Worm (Caenorhabditis elegans) whole organism, L1 larva: ENCODE measurements around the gene dss-1.

ENCODE experiments used
- C04F5.9 ChIP-seq: sonication (generic microtip); optimal IDR thresholded peaks from 2 replicates; lab custom pipeline; 2016; ENCODE audit warnings: missing genetic modification characterization, missing compliant biosample characterization
- C16A3.4 ChIP-seq: fragments of 150-350 bp; optimal IDR thresholded peaks from 2 replicates; lab custom pipeline; 2014; ENCODE audit warnings: missing biosample characterization, missing genetic modification characterization
- F16B12.6 ChIP-seq: fragments of 150-350 bp; optimal IDR thresholded peaks from 2 replicates; lab custom pipeline; 2014; ENCODE audit warnings: missing biosample characterization, missing genetic modification characterization
- aha-1 ChIP-seq: fragments of 150-350 bp; optimal IDR thresholded peaks from 2 replicates; lab custom pipeline; 2014; ENCODE audit warnings: missing biosample characterization, missing genetic modification characterization
- ama-1 ChIP-seq: fragments of 150-350 bp; optimal IDR thresholded peaks from 2 replicates; lab custom pipeline; 2014
- blmp-1 ChIP-seq: fragments of 150-350 bp; optimal IDR thresholded peaks from 2 replicates; lab custom pipeline; 2014; ENCODE audit warnings: missing biosample characterization, missing genetic modification characterization
- ceh-8 ChIP-seq: fragments of 200-800 bp; sonication (Bioruptor generic); optimal IDR thresholded peaks from 2 replicates; lab custom pipeline; 2018; ENCODE audit warnings: mild to moderate bottlenecking, missing genetic modification characterization, moderate library complexity, missing compliant biosample characterization
- ceh-82 ChIP-seq, 3 experiments: fragments of 150-350 bp in 1 of 3; sonication (generic microtip) in 2 of 3; optimal IDR thresholded peaks; 2 replicates each; lab custom pipeline; 2014 to 2017; ENCODE audit warnings: missing biosample characterization in 3 of 3, missing genetic modification characterization in 3 of 3
- ceh-88 ChIP-seq: fragments of 200-800 bp; sonication (Bioruptor generic); IDR thresholded peaks from 2 replicates; pipeline ENCODE4 v1.3.6; 2022; ENCODE audit warnings: missing genetic modification characterization, missing compliant biosample characterization
- ceh-90 ChIP-seq: sonication (generic microtip); optimal IDR thresholded peaks from 2 replicates; lab custom pipeline; 2016; ENCODE audit warnings: missing genetic modification characterization, missing compliant biosample characterization
- dsc-1 ChIP-seq: sonication (generic microtip); optimal IDR thresholded peaks from 2 replicates; lab custom pipeline; 2016; ENCODE audit warnings: mild to moderate bottlenecking, missing genetic modification characterization, missing compliant biosample characterization
- efl-1 ChIP-seq, 4 experiments: fragments of 150-350 bp; optimal IDR thresholded peaks in 3 of 4; peaks in 1 of 4; 1 replicate in 1 of 4; 2 replicates in 3 of 4; lab custom pipeline; 2014; ENCODE audit warnings: missing biosample characterization in 2 of 4, missing genetic modification characterization in 2 of 4, missing genetic modification reagents in 2 of 4
- efl-3 ChIP-seq: fragments of 200-800 bp; sonication (Bioruptor generic); optimal IDR thresholded peaks from 2 replicates; lab custom pipeline; 2018; ENCODE audit warnings: mild to moderate bottlenecking, missing genetic modification characterization, missing compliant biosample characterization
- egl-27 ChIP-seq, 2 experiments: fragments of 150-350 bp in 1 of 2; sonication (generic microtip); optimal IDR thresholded peaks; 3 replicates each; lab custom pipeline; 2017 to 2018; ENCODE audit warnings: missing biosample characterization in 2 of 2, missing genetic modification characterization in 2 of 2, missing genetic modification reagents in 2 of 2
- ets-5 ChIP-seq: fragments of 200-800 bp; sonication (Bioruptor generic); IDR thresholded peaks from 2 replicates; pipeline ENCODE4 v1.3.6; 2022; ENCODE audit warnings: missing genetic modification characterization, missing compliant biosample characterization
- fkh-10 ChIP-seq: sonication (generic microtip); optimal IDR thresholded peaks from 2 replicates; lab custom pipeline; 2017; ENCODE audit warnings: missing biosample characterization, missing genetic modification reagents, missing genetic modification characterization
- fkh-4 ChIP-seq: sonication (generic microtip); optimal IDR thresholded peaks from 2 replicates; lab custom pipeline; 2016; ENCODE audit warnings: missing compliant biosample characterization, missing genetic modification characterization, borderline replicate concordance
- grh-1 ChIP-seq: fragments of 200-800 bp; sonication (Bioruptor generic); IDR thresholded peaks from 2 replicates; pipeline ENCODE4 v1.3.6; 2022; ENCODE audit warnings: missing genetic modification reagents, missing genetic modification characterization, missing compliant biosample characterization
- hlh-17 ChIP-seq: fragments of 200-800 bp; sonication (Bioruptor generic); optimal IDR thresholded peaks from 2 replicates; lab custom pipeline; 2018; ENCODE audit warnings: missing genetic modification characterization, mild to moderate bottlenecking, missing compliant biosample characterization, moderate library complexity, borderline replicate concordance
- hlh-4 ChIP-seq: sonication (generic microtip); optimal IDR thresholded peaks from 2 replicates; lab custom pipeline; 2016; ENCODE audit warnings: mild to moderate bottlenecking, missing genetic modification characterization, missing compliant biosample characterization
- irx-1 ChIP-seq: sonication (generic microtip); optimal IDR thresholded peaks from 2 replicates; lab custom pipeline; 2016; ENCODE audit warnings: missing genetic modification characterization, missing compliant biosample characterization
- jun-1 ChIP-seq: fragments of 150-350 bp; optimal IDR thresholded peaks from 2 replicates; lab custom pipeline; 2014; ENCODE audit warnings: missing biosample characterization, missing genetic modification reagents, missing genetic modification characterization
- lin-13 ChIP-seq: fragments of 150-350 bp; optimal IDR thresholded peaks from 2 replicates; lab custom pipeline; 2014; ENCODE audit warnings: missing biosample characterization, missing genetic modification reagents, missing genetic modification characterization
- lin-15B ChIP-seq: fragments of 150-350 bp; sonication (generic microtip); optimal IDR thresholded peaks from 3 replicates; lab custom pipeline; 2014; ENCODE audit warnings: missing biosample characterization, missing genetic modification characterization
- lin-35 ChIP-seq, 2 experiments: fragments of 150-350 bp; optimal IDR thresholded peaks; 2 replicates each; lab custom pipeline; 2014; ENCODE audit warnings: missing biosample characterization in 2 of 2, missing genetic modification characterization in 2 of 2, missing genetic modification reagents in 2 of 2
- lir-3 ChIP-seq: sonication (generic microtip); optimal IDR thresholded peaks from 2 replicates; lab custom pipeline; 2016; ENCODE audit warnings: mild to moderate bottlenecking, missing genetic modification characterization, moderate library complexity, missing compliant biosample characterization; ENCODE audit not compliant: poor library complexity
- lsy-2 ChIP-seq, 2 experiments: fragments of 150-350 bp; optimal IDR thresholded peaks; 2 replicates each; lab custom pipeline; 2014; ENCODE audit warnings: missing biosample characterization in 2 of 2, missing genetic modification characterization in 2 of 2
- mef-2 ChIP-seq: fragments of 150-350 bp; optimal IDR thresholded peaks from 2 replicates; lab custom pipeline; 2014; ENCODE audit warnings: missing biosample characterization, missing genetic modification characterization
- mep-1 ChIP-seq: fragments of 150-350 bp; optimal IDR thresholded peaks from 2 replicates; lab custom pipeline; 2014; ENCODE audit warnings: missing biosample characterization, missing genetic modification characterization
- nhr-20 ChIP-seq: sonication (generic microtip); optimal IDR thresholded peaks from 2 replicates; lab custom pipeline; 2016; ENCODE audit warnings: mild to moderate bottlenecking, missing genetic modification characterization, missing compliant biosample characterization
- nhr-47 ChIP-seq: sonication (generic microtip); optimal IDR thresholded peaks from 2 replicates; lab custom pipeline; 2016; ENCODE audit warnings: mild to moderate bottlenecking, missing genetic modification characterization, moderate library complexity, missing compliant biosample characterization
- nhr-71 ChIP-seq: sonication (generic microtip); optimal IDR thresholded peaks from 2 replicates; lab custom pipeline; 2016; ENCODE audit warnings: mild to moderate bottlenecking, missing genetic modification characterization, moderate library complexity, missing compliant biosample characterization
- nhr-77 ChIP-seq: fragments of 150-350 bp; optimal IDR thresholded peaks from 2 replicates; lab custom pipeline; 2014; ENCODE audit warnings: missing biosample characterization, missing genetic modification characterization
- nhr-84 ChIP-seq: sonication (generic microtip); optimal IDR thresholded peaks from 2 replicates; lab custom pipeline; 2017; ENCODE audit warnings: missing biosample characterization, missing genetic modification characterization
- nhr-85 ChIP-seq: sonication (generic microtip); peaks from one replicate; lab custom pipeline; 2016; ENCODE audit warnings: missing genetic modification characterization, inconsistent platforms, missing compliant biosample characterization
- pax-3 ChIP-seq: fragments of 200-800 bp; sonication (Bioruptor generic); optimal IDR thresholded peaks from 2 replicates; lab custom pipeline; 2018; ENCODE audit warnings: mild to moderate bottlenecking, missing genetic modification characterization, moderate library complexity, missing compliant biosample characterization
- pqm-1 ChIP-seq: sonication (generic microtip); optimal IDR thresholded peaks from 3 replicates; lab custom pipeline; 2017; ENCODE audit warnings: missing biosample characterization, missing genetic modification characterization
- rnt-1 ChIP-seq: sonication (generic microtip); optimal IDR thresholded peaks from 2 replicates; lab custom pipeline; 2016; ENCODE audit warnings: mild to moderate bottlenecking, missing genetic modification characterization, moderate library complexity, missing compliant biosample characterization
- skn-1 ChIP-seq: fragments of 150-350 bp; optimal IDR thresholded peaks from 2 replicates; lab custom pipeline; 2014; ENCODE audit warnings: missing biosample characterization, missing genetic modification characterization
- snu-23 ChIP-seq: sonication (generic microtip); optimal IDR thresholded peaks from 2 replicates; lab custom pipeline; 2016; ENCODE audit warnings: missing genetic modification characterization, missing compliant biosample characterization
- sup-37 ChIP-seq: fragments of 200-800 bp; sonication (Bioruptor generic); optimal IDR thresholded peaks from 2 replicates; lab custom pipeline; 2018; ENCODE audit warnings: mild to moderate bottlenecking, missing genetic modification characterization, missing compliant biosample characterization
- swsn-7 ChIP-seq: sonication (generic microtip); optimal IDR thresholded peaks from 2 replicates; lab custom pipeline; 2016; ENCODE audit warnings: missing genetic modification characterization, missing compliant biosample characterization
- tlp-1 ChIP-seq: fragments of 150-350 bp; optimal IDR thresholded peaks from 2 replicates; lab custom pipeline; 2014; ENCODE audit warnings: missing biosample characterization, missing genetic modification characterization
- unc-130 ChIP-seq: fragments of 150-350 bp; optimal IDR thresholded peaks from 2 replicates; lab custom pipeline; 2017; ENCODE audit warnings: missing biosample characterization, missing genetic modification characterization, inconsistent platforms
- zag-1 ChIP-seq: fragments of 150-350 bp; optimal IDR thresholded peaks from 2 replicates; lab custom pipeline; 2014; ENCODE audit warnings: missing biosample characterization, missing genetic modification characterization
- ztf-4 ChIP-seq: fragments of 150-350 bp; optimal IDR thresholded peaks from 2 replicates; lab custom pipeline; 2014; ENCODE audit warnings: missing biosample characterization, missing genetic modification characterization

dss-1 gene

DNA sequence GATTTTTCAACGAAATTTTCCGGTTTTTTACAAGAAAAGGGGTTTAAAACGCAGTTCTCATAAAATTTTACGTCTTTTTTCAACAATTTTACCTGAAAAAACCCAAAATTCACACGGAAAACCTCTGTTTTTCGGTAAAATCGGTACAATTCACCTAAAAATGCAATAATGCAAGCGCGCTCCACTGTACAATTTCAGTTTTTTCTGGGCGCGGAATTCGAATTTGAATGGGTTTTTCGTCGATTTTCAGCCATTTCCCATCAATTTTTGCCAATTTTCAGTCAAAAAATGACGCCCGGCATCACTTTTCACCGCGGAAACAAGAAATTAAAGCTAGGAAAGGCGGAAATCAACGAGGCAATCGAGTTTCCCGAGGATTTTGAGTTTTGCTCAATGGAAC is 11.8 kb upstream of the dss-1 start, which contains the start of gene orc-3 (continued):
- TF ChIP-seq ceh-88 (GFP tag; lab: Robert Waterston, UW) (no peak), efl-3 (GFP tag; lab: Kevin White, UChicago) (no peak), tlp-1 (tag; lab: Kevin White, UChicago) (no peak), hlh-17 (no peak), nhr-47 (no peak), grh-1 (GFP tag; lab: Robert Waterston, UW) (no peak), rnt-1 (tag; lab: Kevin White, UChicago) (peak; percentile 64), mef-2 (tag; lab: Kevin White, UChicago) (no peak), zag-1 (tag; lab: Kevin White, UChicago) (no peak), fkh-4 (no peak), lin-35 (GFP tag; optimal IDR thresholded peaks at IDR 0.05; lab: Kevin White, UChicago) (peak; percentile 88 to 95), ceh-90 (tag; lab: Kevin White, UChicago) (no peak), F16B12.6 (tag; lab: Kevin White, UChicago) (peak; percentile 62), lir-3 (tag; lab: Kevin White, UChicago) (no peak), skn-1 (tag; lab: Kevin White, UChicago) (peak; percentile 64), snu-23 (GFP tag; lab: Kevin White, UChicago) (peak; percentile 38), nhr-84 (tag; lab: Kevin White, UChicago) (no peak), jun-1 (tag; lab: Kevin White, UChicago) (no peak), ceh-82 (tag; optimal IDR thresholded peaks at IDR 0.05; lab: Kevin White, UChicago) (peak in 2 of 3 experiments; percentile 8 to 36), lsy-2 (tag; optimal IDR thresholded peaks at IDR 0.05; lab: Kevin White, UChicago) (peak; percentile 20 to 68), dsc-1 (no peak), nhr-85 (tag; lab: Kevin White, UChicago) (peak; percentile 78), efl-1 (optimal IDR thresholded peaks at IDR 0.05; lab: Kevin White, UChicago) (peak; percentile 69 to 92), efl-1 (GFP tag; optimal IDR thresholded peaks at IDR 0.05 in 1 of 2; lab: Kevin White, UChicago) (peak; percentile 93 to 99), C04F5.9 (tag; lab: Kevin White, UChicago) (no peak), aha-1 (tag; lab: Kevin White, UChicago) (no peak), C16A3.4 (tag; lab: Kevin White, UChicago) (peak; percentile 47), lin-15B (peak; percentile 30), ztf-4 (no peak), sup-37 (no peak), unc-130 (peak; percentile 1), ama-1 (lab: Kevin White, UChicago) (no peak), nhr-20 (tag; lab: Kevin White, UChicago) (no peak), ets-5 (GFP tag; lab: Robert Waterston, UW) (no peak), ceh-8 (no peak), nhr-71 (tag; lab: Kevin White, UChicago) (no peak), lin-13 (GFP tag; lab: Kevin White, UChicago) (peak; percentile 8)

- TF ChIP-seq blmp-1 (tag; lab: Kevin White, UChicago) (no peak), fkh-10 (GFP tag; lab: Kevin White, UChicago) (no peak), fkh-4 (no peak), zag-1 (tag; lab: Kevin White, UChicago) (no peak), dsc-1 (no peak), irx-1 (tag; lab: Kevin White, UChicago) (no peak), swsn-7 (no peak), nhr-20 (tag; lab: Kevin White, UChicago) (no peak), nhr-77 (no peak), pax-3 (tag; lab: Kevin White, UChicago) (no peak), egl-27 (tag; optimal IDR thresholded peaks at IDR 0.05; lab: Kevin White, UChicago) (no peak), pqm-1 (no peak), hlh-4 (tag; lab: Kevin White, UChicago) (no peak), ceh-8 (no peak), mep-1 (tag; lab: Kevin White, UChicago) (no peak)
Observed at ce11 chrIII:1207027-1207426, 10.9 kb upstream of the dss-1 start.
